Worm (Caenorhabditis elegans) whole organism, late embryonic: ENCODE measurements around the gene str-20.

ENCODE experiments used
- F13H6.1 ChIP-seq: sonication (generic microtip); optimal IDR thresholded peaks from 2 replicates; lab custom pipeline; 2016; ENCODE audit warnings: missing genetic modification characterization, missing compliant biosample characterization
- K02D7.2 ChIP-seq: sonication (generic microtip); optimal IDR thresholded peaks from 2 replicates; lab custom pipeline; 2017; ENCODE audit warnings: mild to moderate bottlenecking, missing genetic modification characterization, missing compliant biosample characterization
- ama-1 ChIP-seq: fragments of 150-350 bp; optimal IDR thresholded peaks from 2 replicates; lab custom pipeline; 2014
- ceh-31 ChIP-seq: sonication (generic microtip); optimal IDR thresholded peaks from 2 replicates; lab custom pipeline; 2016; ENCODE audit warnings: missing genetic modification characterization, missing compliant biosample characterization
- ceh-34 ChIP-seq: sonication (generic microtip); optimal IDR thresholded peaks from 2 replicates; lab custom pipeline; 2016; ENCODE audit warnings: mild to moderate bottlenecking, missing genetic modification characterization, missing compliant biosample characterization
- ceh-48 ChIP-seq: sonication (generic microtip); optimal IDR thresholded peaks from 2 replicates; lab custom pipeline; 2016; ENCODE audit warnings: missing genetic modification characterization, inconsistent platforms, missing compliant biosample characterization
- elt-2 ChIP-seq: sonication (generic microtip); optimal IDR thresholded peaks from 2 replicates; lab custom pipeline; 2016; ENCODE audit warnings: missing genetic modification reagents, missing genetic modification characterization, missing compliant biosample characterization
- elt-4 ChIP-seq: sonication (generic microtip); optimal IDR thresholded peaks from 2 replicates; lab custom pipeline; 2016; ENCODE audit warnings: missing genetic modification characterization, missing compliant biosample characterization
- ets-4 ChIP-seq: sonication (generic microtip); optimal IDR thresholded peaks from 2 replicates; lab custom pipeline; 2016; ENCODE audit warnings: missing genetic modification characterization, missing compliant biosample characterization
- eyg-1 ChIP-seq: sonication (generic microtip); optimal IDR thresholded peaks from 2 replicates; lab custom pipeline; 2016; ENCODE audit warnings: missing genotype, missing genetic modification characterization, missing compliant biosample characterization
- fkh-10 ChIP-seq: fragments of 150-350 bp; optimal IDR thresholded peaks from 2 replicates; lab custom pipeline; 2014; ENCODE audit warnings: missing biosample characterization, missing genetic modification reagents, missing genetic modification characterization
- fkh-6 ChIP-seq: sonication (generic microtip); optimal IDR thresholded peaks from 2 replicates; lab custom pipeline; 2016; ENCODE audit warnings: missing genetic modification characterization, missing compliant biosample characterization
- sox-4 ChIP-seq: sonication (generic microtip); optimal IDR thresholded peaks from 2 replicates; lab custom pipeline; 2017; ENCODE audit warnings: mild to moderate bottlenecking, missing genetic modification characterization, inconsistent platforms, missing compliant biosample characterization
- unc-86 ChIP-seq: sonication (generic microtip); optimal IDR thresholded peaks from 2 replicates; lab custom pipeline; 2016; ENCODE audit warnings: missing genetic modification characterization, missing compliant biosample characterization

- TF ChIP-seq ets-4 (tag; lab: Kevin White, UChicago) (no peak), unc-86 (no peak), ceh-48 (tag; lab: Kevin White, UChicago) (no peak), sox-4 (tag; lab: Kevin White, UChicago) (no peak), ama-1 (lab: Kevin White, UChicago) (no peak), eyg-1 (no peak), elt-4 (tag; lab: Kevin White, UChicago) (no peak), fkh-10 (GFP tag; lab: Kevin White, UChicago) (no peak), F13H6.1 (tag; lab: Kevin White, UChicago) (no peak), ceh-34 (tag; lab: Kevin White, UChicago) (no peak), elt-2 (tag; lab: Kevin White, UChicago) (no peak), K02D7.2 (tag; lab: Kevin White, UChicago) (no peak), fkh-6 (tag; lab: Kevin White, UChicago) (no peak), ceh-31 (tag; lab: Kevin White, UChicago) (no peak)
Measured at ce11 chrV:730216-730615, 26.1 kb upstream of the str-20 start.
